Fruit fly (Drosophila melanogaster): ENCODE results near the gene CG11327.

The CG11327 gene

dm6 chr2L:6677453-6677852 lies 9.1 kb downstream of the CG11327 start, which contains the start of gene Nse1 (continued):
- TF ChIP-seq CG17385 (GFP tag; optimal IDR thresholded peaks at IDR 0.05) = no peak
- TF ChIP-seq ac (GFP tag; optimal IDR thresholded peaks at IDR 0.05) = no peak
- no peak for TF ChIP-seq Hr3 (GFP tag; optimal IDR thresholded peaks at IDR 0.05)
- TF ChIP-seq CG6765 (GFP tag; optimal IDR thresholded peaks at IDR 0.05) = no peak
- no peak for TF ChIP-seq HHEX (GFP tag; optimal IDR thresholded peaks at IDR 0.05)
- TF ChIP-seq CG17359 (tag; optimal IDR thresholded peaks at IDR 0.05) = no peak
- TF ChIP-seq CG9817 (tag; optimal IDR thresholded peaks at IDR 0.05) = no peak
- TF ChIP-seq slp2 (GFP tag; optimal IDR thresholded peaks at IDR 0.05) = no peak
- TF ChIP-seq CG15479 (GFP tag; optimal IDR thresholded peaks at IDR 0.05) = no peak
- no peak for TF ChIP-seq danr (GFP tag; IDR thresholded peaks at IDR 0.05)
- no peak for TF ChIP-seq CG8944 (GFP tag; optimal IDR thresholded peaks at IDR 0.05)
- TF ChIP-seq Rfx (GFP tag; IDR thresholded peaks at IDR 0.05) = no peak
- peak; percentile 32 for TF ChIP-seq Sin3A (optimal IDR thresholded peaks at IDR 0.05)
- no peak for TF ChIP-seq grau (tag; optimal IDR thresholded peaks at IDR 0.05)
- peak; percentile 79 for TF ChIP-seq BEAF-32 (GFP tag; optimal IDR thresholded peaks at IDR 0.05)
- TF ChIP-seq CG14710 (tag; optimal IDR thresholded peaks at IDR 0.05) = peak; percentile 38
- no peak for TF ChIP-seq seq (GFP tag; IDR thresholded peaks at IDR 0.05)
- peak; percentile 72 for TF ChIP-seq tna (GFP tag; IDR thresholded peaks at IDR 0.05; ENCODE audit: partially characterized antibody)
- TF ChIP-seq CG33557 (GFP tag; optimal IDR thresholded peaks at IDR 0.05) = no peak
- TF ChIP-seq lbe (GFP tag; optimal IDR thresholded peaks at IDR 0.05) = no peak
- no peak for TF ChIP-seq CG7928 (GFP tag; optimal IDR thresholded peaks at IDR 0.05)
- peak; percentile 15 for TF ChIP-seq Med (GFP tag)
- no peak for TF ChIP-seq peb (GFP tag; IDR thresholded peaks at IDR 0.05)
- TF ChIP-seq salm (tag; optimal IDR thresholded peaks at IDR 0.05) = no peak
- TF ChIP-seq usp (GFP tag; optimal IDR thresholded peaks at IDR 0.05) = no peak
- no peak for TF ChIP-seq CG12219 (GFP tag; optimal IDR thresholded peaks at IDR 0.05)
- no peak for TF ChIP-seq CG14050 (GFP tag; IDR thresholded peaks at IDR 0.05)
- no peak for TF ChIP-seq tgo (GFP tag; IDR thresholded peaks at IDR 0.05)
- TF ChIP-seq Spps (tag; optimal IDR thresholded peaks at IDR 0.05) = no peak
- no peak for TF ChIP-seq dpn (GFP tag; optimal IDR thresholded peaks at IDR 0.05)
- TF ChIP-seq fru (optimal IDR thresholded peaks at IDR 0.05) = no peak
- no peak for TF ChIP-seq CoRest (tag; optimal IDR thresholded peaks at IDR 0.05)
- no peak for TF ChIP-seq org-1 (GFP tag; optimal IDR thresholded peaks at IDR 0.05)
- no peak for TF ChIP-seq CG16815 (GFP tag; optimal IDR thresholded peaks at IDR 0.05)
- TF ChIP-seq Abd-B (GFP tag; optimal IDR thresholded peaks at IDR 0.05) = no peak
- no peak for TF ChIP-seq CG6654 (GFP tag; optimal IDR thresholded peaks at IDR 0.05)
- no peak for TF ChIP-seq gro (GFP tag; optimal IDR thresholded peaks at IDR 0.05)
- TF ChIP-seq btn (GFP tag; optimal IDR thresholded peaks at IDR 0.05) = no peak
- TF ChIP-seq z (GFP tag; IDR thresholded peaks at IDR 0.05) = no peak
- no peak for TF ChIP-seq Trl (optimal IDR thresholded peaks at IDR 0.05)
- no peak for TF ChIP-seq Trl (GFP tag; optimal IDR thresholded peaks at IDR 0.05)
- peak; percentile 74 for TF ChIP-seq knrl (GFP tag; IDR thresholded peaks at IDR 0.05; ENCODE audit: partially characterized antibody)
- TF ChIP-seq stc (GFP tag; IDR thresholded peaks at IDR 0.05) = no peak
- TF ChIP-seq Hr78 (GFP tag; optimal IDR thresholded peaks at IDR 0.05) = no peak
- no peak for TF ChIP-seq tll (GFP tag; optimal IDR thresholded peaks at IDR 0.05)
- peak; percentile 79; the same call in 2 of the 3 replicates for TF ChIP-seq Opbp (GFP tag; IDR thresholded peaks at IDR 0.05; ENCODE audit: partially characterized antibody)
- TF ChIP-seq ap (GFP tag; IDR thresholded peaks at IDR 0.05) = no peak
- no peak for TF ChIP-seq Tbp (GFP tag; optimal IDR thresholded peaks at IDR 0.05)
- TF ChIP-seq dysf (GFP tag; IDR thresholded peaks at IDR 0.05) = no peak
- TF ChIP-seq CG10654 (GFP tag; optimal IDR thresholded peaks at IDR 0.05) = no peak
- no peak for TF ChIP-seq otp (GFP tag; IDR thresholded peaks at IDR 0.05)
- no peak for TF ChIP-seq so (GFP tag; IDR thresholded peaks at IDR 0.05)
- TF ChIP-seq Oaz (GFP tag; IDR thresholded peaks at IDR 0.05) = no peak

Measured in whole organism, embryonic.